Worm (Caenorhabditis elegans): ENCODE measurements around the gene K04D7.6.

Gene K04D7.6

ce11 chrIV:10177779-10178178 is 28.3 kb downstream of the K04D7.6 start, which contains the start of gene mspn-1:
Gene mspn-1 (plus strand): TSS chrIV:10177968.
- TF ChIP-seq lsy-2 (tag; optimal IDR thresholded peaks at IDR 0.05) (no peak), unc-120 (tag; optimal IDR thresholded peaks at IDR 0.05; ENCODE audit: poor library complexity, severe bottlenecking) (no peak), drap-1 (GFP tag; optimal IDR thresholded peaks at IDR 0.05) (no peak), sem-2 (GFP tag; optimal IDR thresholded peaks at IDR 0.05) (no peak), snpc-4 (tag; optimal IDR thresholded peaks at IDR 0.05) (no peak), pha-4 (tag; optimal IDR thresholded peaks at IDR 0.05) (no peak), flh-1 (GFP tag; optimal IDR thresholded peaks at IDR 0.05) (no peak), hlh-1 (tag; optimal IDR thresholded peaks at IDR 0.05) (no peak), mep-1 (tag; optimal IDR thresholded peaks at IDR 0.05) (no peak), zip-8 (tag; optimal IDR thresholded peaks at IDR 0.05) (no peak), mls-2 (tag; optimal IDR thresholded peaks at IDR 0.05) (no peak), lin-32 (GFP tag; optimal IDR thresholded peaks at IDR 0.05) (no peak), bed-3 (GFP tag; optimal IDR thresholded peaks at IDR 0.05) (no peak), nhr-76 (tag; optimal IDR thresholded peaks at IDR 0.05) (no peak), elt-1 (tag; optimal IDR thresholded peaks at IDR 0.05; ENCODE audit: borderline replicate concordance, insufficient read depth) (no peak), nhr-28 (tag; optimal IDR thresholded peaks at IDR 0.05) (no peak), M03D4.4 (tag; optimal IDR thresholded peaks at IDR 0.05) (no peak), ceh-43 (GFP tag; optimal IDR thresholded peaks at IDR 0.05) (no peak), unc-62 (GFP tag; optimal IDR thresholded peaks at IDR 0.05) (no peak)

- no peak for TF ChIP-seq nhr-28 (tag; optimal IDR thresholded peaks at IDR 0.05)
- no peak for TF ChIP-seq zip-8 (tag; optimal IDR thresholded peaks at IDR 0.05)
- TF ChIP-seq elt-3 (tag; optimal IDR thresholded peaks at IDR 0.05): no peak
- TF ChIP-seq flh-1 (GFP tag; optimal IDR thresholded peaks at IDR 0.05): no peak
- peak; percentile 4 for TF ChIP-seq unc-62 (GFP tag; optimal IDR thresholded peaks at IDR 0.05)
- peak; percentile 48 for TF ChIP-seq pha-4 (tag; optimal IDR thresholded peaks at IDR 0.05)
- TF ChIP-seq ceh-39 (tag; optimal IDR thresholded peaks at IDR 0.05): peak; percentile 27
- no peak for TF ChIP-seq mls-2 (tag; optimal IDR thresholded peaks at IDR 0.05)
- no peak for TF ChIP-seq snpc-4 (tag; optimal IDR thresholded peaks at IDR 0.05)
- peak; percentile 59 for TF ChIP-seq lsy-2 (tag; optimal IDR thresholded peaks at IDR 0.05)
- TF ChIP-seq bed-3 (GFP tag; optimal IDR thresholded peaks at IDR 0.05): no peak
- no peak for TF ChIP-seq ceh-83 (GFP tag; optimal IDR thresholded peaks at IDR 0.05)
- TF ChIP-seq nhr-2 (tag; optimal IDR thresholded peaks at IDR 0.05): no peak
- peak; percentile 64 for TF ChIP-seq mep-1 (tag; optimal IDR thresholded peaks at IDR 0.05)
- TF ChIP-seq nhr-237 (tag; optimal IDR thresholded peaks at IDR 0.05): peak; percentile 33
- TF ChIP-seq hlh-1 (tag; optimal IDR thresholded peaks at IDR 0.05): no peak
- TF ChIP-seq ham-2 (GFP tag; optimal IDR thresholded peaks at IDR 0.05): no peak
- no peak for TF ChIP-seq nhr-12 (tag; optimal IDR thresholded peaks at IDR 0.05)
- peak; percentile 83 for TF ChIP-seq ces-1 (GFP tag; optimal IDR thresholded peaks at IDR 0.05)
- TF ChIP-seq tbx-8 (GFP tag; optimal IDR thresholded peaks at IDR 0.05): no peak
- TF ChIP-seq cnd-1 (tag; optimal IDR thresholded peaks at IDR 0.05): no peak
- TF ChIP-seq ceh-43 (GFP tag; optimal IDR thresholded peaks at IDR 0.05): no peak
Measured at ce11 chrIV:10176252-10176730, 29.8 kb downstream of the K04D7.6 start, which contains the start of gene rack-1. Gene rack-1 (plus strand): TSS chrIV:10176680.

ce11 chrIV:10174932-10175732 is 30.9 kb downstream of the K04D7.6 start:
- TF ChIP-seq drap-1 (GFP tag; optimal IDR thresholded peaks at IDR 0.05) (peak; percentile 63), unc-120 (tag; optimal IDR thresholded peaks at IDR 0.05; ENCODE audit: poor library complexity, severe bottlenecking) (peak; percentile 9), zip-8 (tag; optimal IDR thresholded peaks at IDR 0.05) (no peak), mep-1 (tag; optimal IDR thresholded peaks at IDR 0.05) (no peak), cnd-1 (tag; optimal IDR thresholded peaks at IDR 0.05) (peak; percentile 20), mls-2 (tag; optimal IDR thresholded peaks at IDR 0.05) (peak; percentile 51), pha-4 (tag; optimal IDR thresholded peaks at IDR 0.05) (peak; percentile 13), sptf-1 (tag; optimal IDR thresholded peaks at IDR 0.05) (peak; percentile 14), M03D4.4 (tag; optimal IDR thresholded peaks at IDR 0.05) (peak; percentile 60), ceh-43 (GFP tag; optimal IDR thresholded peaks at IDR 0.05) (no peak), ham-2 (GFP tag; optimal IDR thresholded peaks at IDR 0.05) (peak; percentile 22)

ce11 chrIV:10174328-10174727 is 31.8 kb downstream of the K04D7.6 start, which contains the start of gene pxf-1:
Gene pxf-1 (minus strand): TSS chrIV:10174341.
- TF ChIP-seq M03D4.4 (tag; optimal IDR thresholded peaks at IDR 0.05) (no peak), nhr-28 (tag; optimal IDR thresholded peaks at IDR 0.05) (no peak), ces-1 (GFP tag; optimal IDR thresholded peaks at IDR 0.05) (peak; percentile 59), ceh-43 (GFP tag; optimal IDR thresholded peaks at IDR 0.05) (no peak)
